Fruit fly (Drosophila melanogaster) whole organism, embryonic: ENCODE data around the gene Fas3.
A peak's percentile ranks its signal among the peaks of the same experiment; 100 is the strongest.

Experiments used
- Adf1 ChIP-seq: fragments of 200-800 bp; sonication (Bioruptor generic); IDR thresholded peaks from 2 replicates; pipeline ENCODE4 v1.3.6; 2022; ENCODE audit warnings: missing biosample characterization, missing genetic modification characterization
- Aef1 ChIP-seq: fragments of 200-800 bp; sonication (Bioruptor generic); IDR thresholded peaks from 3 replicates; pipeline ENCODE4 v1.3.6; 2022; ENCODE audit warnings: missing biosample characterization, missing genetic modification characterization
- Bdp1 ChIP-seq: fragments of 200-800 bp; sonication (Bioruptor generic); optimal IDR thresholded peaks from 3 replicates; lab custom pipeline; 2016; ENCODE audit warnings: missing biosample characterization, missing genetic modification characterization
- CG10431 ChIP-seq: fragments of 200-800 bp; sonication (Bioruptor generic); optimal IDR thresholded peaks from 3 replicates; lab custom pipeline; 2018; ENCODE audit warnings: missing biosample characterization, mild to moderate bottlenecking, missing genetic modification characterization
- CG10654 ChIP-seq: fragments of 200-800 bp; sonication (Bioruptor generic); optimal IDR thresholded peaks from 2 replicates; lab custom pipeline; 2016; ENCODE audit warnings: missing biosample characterization, missing genetic modification characterization
- CG12659 ChIP-seq: fragments of 200-800 bp; sonication (Bioruptor generic); optimal IDR thresholded peaks from 3 replicates; lab custom pipeline; 2017; ENCODE audit warnings: mild to moderate bottlenecking, missing biosample characterization, missing genetic modification reagents, missing genetic modification characterization
- CG12744 ChIP-seq: fragments of 200-800 bp; sonication (Bioruptor generic); optimal IDR thresholded peaks from 2 replicates; lab custom pipeline; 2016; ENCODE audit warnings: missing biosample characterization, missing genetic modification characterization
- CG13296 ChIP-seq: fragments of 200-800 bp; sonication (Bioruptor generic); optimal IDR thresholded peaks from 3 replicates; lab custom pipeline; 2018; ENCODE audit warnings: missing biosample characterization, mild to moderate bottlenecking, missing genetic modification characterization
- CG1529 ChIP-seq: fragments of 200-800 bp; sonication (Bioruptor generic); optimal IDR thresholded peaks from 3 replicates; lab custom pipeline; 2018; ENCODE audit warnings: missing biosample characterization, missing genetic modification characterization
- CG1602 ChIP-seq: fragments of 200-800 bp; sonication (Bioruptor generic); optimal IDR thresholded peaks from 3 replicates; lab custom pipeline; 2016; ENCODE audit warnings: missing biosample characterization, missing genetic modification characterization
- CG18764 ChIP-seq: fragments of 200-800 bp; sonication (Bioruptor generic); optimal IDR thresholded peaks from 3 replicates; lab custom pipeline; 2016; ENCODE audit warnings: missing biosample characterization, missing genetic modification characterization
- CG2199 ChIP-seq: fragments of 200-800 bp; sonication (Bioruptor generic); IDR thresholded peaks from 3 replicates; pipeline ENCODE4 v1.3.6; 2022; ENCODE audit warnings: missing biosample characterization, missing genetic modification characterization
- CG30431 ChIP-seq: fragments of 200-800 bp; sonication (Bioruptor generic); optimal IDR thresholded peaks from 2 replicates; lab custom pipeline; 2017; ENCODE audit warnings: missing biosample characterization, missing genetic modification characterization
- CG3838 ChIP-seq: fragments of 200-800 bp; sonication (Bioruptor generic); optimal IDR thresholded peaks from 3 replicates; lab custom pipeline; 2016; ENCODE audit warnings: missing biosample characterization, missing genetic modification characterization
- CG6813 ChIP-seq: fragments of 200-800 bp; sonication (Bioruptor generic); optimal IDR thresholded peaks from 2 replicates; lab custom pipeline; 2017; ENCODE audit warnings: missing biosample characterization, missing genetic modification characterization, mild to moderate bottlenecking, moderate library complexity, missing genetic modification reagents
- CG7372 ChIP-seq: fragments of 200-800 bp; sonication (Bioruptor generic); IDR thresholded peaks from 2 replicates; pipeline ENCODE4 v1.3.6; 2022; ENCODE audit warnings: missing biosample characterization, missing genetic modification characterization
- CG9797 ChIP-seq: fragments of 200-800 bp; sonication (Bioruptor generic); optimal IDR thresholded peaks from 3 replicates; lab custom pipeline; 2018; ENCODE audit warnings: missing biosample characterization, mild to moderate bottlenecking, missing genetic modification characterization
- D19A ChIP-seq: fragments of 200-800 bp; optimal IDR thresholded peaks from 3 replicates; lab custom pipeline; 2019; ENCODE audit warnings: missing biosample characterization, mild to moderate bottlenecking, missing genetic modification characterization, moderate library complexity
- Ets97D ChIP-seq: fragments of 200-800 bp; sonication (Bioruptor generic); optimal IDR thresholded peaks from 3 replicates; lab custom pipeline; 2016; ENCODE audit warnings: missing biosample characterization, missing genetic modification characterization
- HLH54F ChIP-seq: fragments of 200-800 bp; sonication (Bioruptor generic); optimal IDR thresholded peaks from 3 replicates; lab custom pipeline; 2016; ENCODE audit warnings: missing biosample characterization, missing genetic modification characterization
- Hr3 ChIP-seq: fragments of 200-800 bp; sonication (Bioruptor generic); optimal IDR thresholded peaks from 3 replicates; lab custom pipeline; 2016; ENCODE audit warnings: missing biosample characterization, missing genetic modification characterization
- Ptx1 ChIP-seq: fragments of 200-800 bp; sonication (Bioruptor generic); IDR thresholded peaks from 2 replicates; pipeline ENCODE4 v1.3.6; 2022; ENCODE audit warnings: missing biosample characterization, missing genetic modification characterization
- Sry-δ ChIP-seq: fragments of 200-800 bp; sonication (Bioruptor generic); optimal IDR thresholded peaks from 2 replicates; lab custom pipeline; 2016; ENCODE audit warnings: missing biosample characterization, missing genetic modification characterization
- al ChIP-seq: fragments of 200-800 bp; sonication (Bioruptor generic); IDR thresholded peaks from 2 replicates; pipeline ENCODE4 v1.3.6; 2022; ENCODE audit warnings: missing biosample characterization, missing genetic modification characterization
- chif ChIP-seq, 2 experiments: fragments of 200-800 bp; sonication (Bioruptor generic); optimal IDR thresholded peaks; 3 replicates each; lab custom pipeline; 2016; ENCODE audit warnings: missing biosample characterization in 2 of 2, missing genetic modification characterization in 2 of 2
- dmrt11E ChIP-seq: fragments of 200-800 bp; sonication (Bioruptor generic); optimal IDR thresholded peaks from 3 replicates; lab custom pipeline; 2018; ENCODE audit warnings: missing biosample characterization, mild to moderate bottlenecking, missing genetic modification characterization, moderate library complexity
- en ChIP-seq: fragments of 200-800 bp; sonication (Bioruptor generic); optimal IDR thresholded peaks from 2 replicates; lab custom pipeline; 2016; ENCODE audit warnings: missing biosample characterization, missing genetic modification characterization
- eve ChIP-seq, 2 experiments: fragments of >200 bp; optimal IDR thresholded peaks; 2 replicates each; lab custom pipeline; 2017; ENCODE audit warnings: missing biosample characterization in 2 of 2, missing genetic modification characterization in 2 of 2
- ewg ChIP-seq: fragments of 200-800 bp; sonication (Bioruptor generic); optimal IDR thresholded peaks from 3 replicates; lab custom pipeline; 2017; ENCODE audit warnings: mild to moderate bottlenecking, missing biosample characterization, missing genetic modification reagents, missing genetic modification characterization
- fd102C ChIP-seq: fragments of 200-800 bp; sonication (Bioruptor generic); optimal IDR thresholded peaks from 2 replicates; lab custom pipeline; 2018; ENCODE audit warnings: missing biosample characterization, mild to moderate bottlenecking, missing genetic modification characterization, moderate library complexity
- gem ChIP-seq: fragments of 200-800 bp; sonication (Bioruptor generic); optimal IDR thresholded peaks from 2 replicates; lab custom pipeline; 2019; ENCODE audit warnings: missing biosample characterization, mild to moderate bottlenecking, missing genetic modification characterization, moderate library complexity
- hb ChIP-seq: fragments of 200-800 bp; sonication (Bioruptor generic); IDR thresholded peaks from 3 replicates; pipeline ENCODE4 v1.3.6; 2022; ENCODE audit warnings: missing biosample characterization, missing genetic modification characterization; ENCODE audit not compliant: partially characterized antibody
- kni ChIP-seq: fragments of 200-800 bp; sonication (Bioruptor generic); optimal IDR thresholded peaks from 3 replicates; lab custom pipeline; 2017; ENCODE audit warnings: mild to moderate bottlenecking, missing biosample characterization, missing genetic modification reagents, missing genetic modification characterization
- lab ChIP-seq: fragments of 200-800 bp; sonication (Bioruptor generic); optimal IDR thresholded peaks from 3 replicates; lab custom pipeline; 2017; ENCODE audit warnings: missing biosample characterization, missing genetic modification characterization, mild to moderate bottlenecking, moderate library complexity, missing genetic modification reagents
- mld ChIP-seq: fragments of 200-800 bp; sonication (Bioruptor generic); IDR thresholded peaks from 3 replicates; pipeline ENCODE4 v1.3.6; 2022; ENCODE audit warnings: missing biosample characterization, missing genetic modification characterization; ENCODE audit not compliant: partially characterized antibody
- nom ChIP-seq: fragments of 200-800 bp; sonication (Bioruptor generic); optimal IDR thresholded peaks from 2 replicates; lab custom pipeline; 2017; ENCODE audit warnings: missing biosample characterization, missing genetic modification characterization, mild to moderate bottlenecking, moderate library complexity, missing genetic modification reagents
- phol ChIP-seq: fragments of 200-800 bp; sonication (Bioruptor generic); optimal IDR thresholded peaks from 3 replicates; lab custom pipeline; 2018; ENCODE audit warnings: missing biosample characterization, mild to moderate bottlenecking, missing genetic modification characterization, moderate library complexity
- sc ChIP-seq, 3 experiments: fragments of >200 bp in 2 of 3; fragments of 200-800 bp in 1 of 3; sonication (Bioruptor generic) in 1 of 3; optimal IDR thresholded peaks; 2 replicates in 2 of 3; 3 replicates in 1 of 3; lab custom pipeline; 2017; ENCODE audit warnings: mild to moderate bottlenecking in 1 of 3, missing biosample characterization in 1 of 3, missing genetic modification characterization in 1 of 3, missing genetic modification reagents in 1 of 3
- sd ChIP-seq: fragments of 200-800 bp; sonication (Bioruptor generic); optimal IDR thresholded peaks from 3 replicates; lab custom pipeline; 2018; ENCODE audit warnings: missing biosample characterization, mild to moderate bottlenecking, missing genetic modification characterization, moderate library complexity
- sens ChIP-seq: fragments of 200-800 bp; sonication (Bioruptor generic); peaks from one replicate; lab custom pipeline; 2016; ENCODE audit warnings: missing biosample characterization, missing genetic modification characterization
- sens-2 ChIP-seq: fragments of 200-800 bp; sonication (Bioruptor generic); IDR thresholded peaks from 2 replicates; pipeline ENCODE4 v1.3.6; 2022; ENCODE audit warnings: missing biosample characterization, missing genetic modification characterization
- sim ChIP-seq: fragments of 200-800 bp; sonication (Bioruptor generic); IDR thresholded peaks from 2 replicates; pipeline ENCODE4 v1.3.6; 2022; ENCODE audit warnings: missing biosample characterization, missing genetic modification characterization
- slbo ChIP-seq: fragments of 200-800 bp; sonication (Bioruptor generic); IDR thresholded peaks from 2 replicates; pipeline ENCODE4 v1.3.6; 2022; ENCODE audit warnings: missing biosample characterization, missing genetic modification characterization
- sna ChIP-seq: fragments of 200-800 bp; sonication (Bioruptor generic); IDR thresholded peaks from 2 replicates; pipeline ENCODE4 v1.3.6; 2022; ENCODE audit warnings: missing biosample characterization, missing genetic modification characterization; ENCODE audit not compliant: partially characterized antibody
- stwl ChIP-seq: fragments of 200-800 bp; sonication (Bioruptor generic); optimal IDR thresholded peaks from 3 replicates; lab custom pipeline; 2018; ENCODE audit warnings: missing biosample characterization, mild to moderate bottlenecking, missing genetic modification characterization, moderate library complexity
- vvl ChIP-seq: fragments of 200-800 bp; sonication (Bioruptor generic); IDR thresholded peaks from 2 replicates; pipeline ENCODE4 v1.3.6; 2022; ENCODE audit warnings: missing biosample characterization, missing genetic modification characterization

Fas3 gene

DNA sequence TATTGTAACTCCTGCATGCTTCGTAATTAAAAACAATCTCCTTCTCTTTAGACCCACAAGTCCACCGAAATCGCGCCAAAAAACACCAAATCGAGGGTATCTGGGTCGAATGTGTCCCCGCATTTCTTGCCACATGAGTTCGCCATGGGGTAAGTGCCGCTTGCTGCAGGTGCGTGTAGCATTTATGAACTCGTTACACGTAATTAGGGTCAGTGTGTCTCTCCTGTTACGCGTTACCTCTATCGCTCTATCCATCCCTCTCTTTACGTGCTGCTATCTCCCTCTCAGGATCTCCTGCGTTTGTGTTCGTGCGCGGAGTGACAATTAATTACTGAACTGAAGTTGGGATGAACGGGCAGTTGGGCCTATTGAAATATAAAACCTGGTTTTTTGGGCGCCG, 17.1 kb upstream of the Fas3 start (continued):
- TF ChIP-seq mld (GFP tag; lab: Robert Waterston, UW) (no peak), sc (optimal IDR thresholded peaks at IDR 0.05; lab: Kevin White, UChicago) (no peak), sc (GFP tag; optimal IDR thresholded peaks at IDR 0.05; lab: Kevin White, UChicago) (no peak), Bdp1 (no peak), Hr3 (GFP tag; lab: Kevin White, UChicago) (no peak), CG18764 (GFP tag; lab: Kevin White, UChicago) (no peak), sens (GFP tag; lab: Kevin White, UChicago) (peak; percentile 49), CG13296 (GFP tag; lab: Kevin White, UChicago) (no peak), Ets97D (no peak)

DNA sequence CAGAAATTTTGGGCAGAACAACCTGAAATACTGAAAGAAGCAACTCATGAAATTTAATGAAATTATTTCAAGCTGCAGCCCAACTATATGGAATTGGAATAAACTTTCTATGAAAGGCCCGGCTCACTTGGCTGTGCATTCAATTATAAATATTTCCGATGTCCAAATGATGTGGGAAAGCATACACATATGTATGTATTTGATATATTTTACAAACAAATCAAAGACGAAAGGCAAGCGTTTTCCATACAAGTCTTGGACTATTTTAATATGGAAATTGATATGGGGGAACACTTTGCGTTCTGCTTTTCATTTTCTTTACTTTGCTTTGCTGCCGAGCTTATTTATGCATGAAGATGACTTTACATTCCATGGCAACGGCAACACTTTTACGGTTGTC, 15.4 kb upstream of the Fas3 start:
- TF ChIP-seq CG30431 (GFP tag; lab: Kevin White, UChicago), result no peak
- TF ChIP-seq eve (GFP tag; optimal IDR thresholded peaks at IDR 0.05; lab: Kevin White, UChicago), result peak in 1 of 2 experiments; percentile 14
- peak; percentile 55 for TF ChIP-seq kni (GFP tag; lab: Kevin White, UChicago)
- no peak for TF ChIP-seq CG1602 (GFP tag; lab: Kevin White, UChicago)
- peak; percentile 47 for TF ChIP-seq sd (tag; lab: Kevin White, UChicago)
- TF ChIP-seq Sry-δ (GFP tag; lab: Kevin White, UChicago), result no peak
- TF ChIP-seq lab (GFP tag; lab: Kevin White, UChicago), result no peak
- peak; percentile 87 for TF ChIP-seq CG2199
- 0 out of 2 replicates have a peak, but pooled peaks have one; percentile 25 for TF ChIP-seq sna (GFP tag; lab: Robert Waterston, UW)
- TF ChIP-seq Ptx1 (GFP tag; lab: Robert Waterston, UW), result no peak
- TF ChIP-seq sens (GFP tag; lab: Kevin White, UChicago), result peak; percentile 4
- no peak for TF ChIP-seq dmrt11E (tag; lab: Kevin White, UChicago)
- no peak for TF ChIP-seq CG7372 (GFP tag; lab: Robert Waterston, UW)
- peak; percentile 49; the same call in 1 of the 2 replicates for TF ChIP-seq vvl (GFP tag; lab: Robert Waterston, UW)
- TF ChIP-seq, all 482 proteins: peak for 7

DNA sequence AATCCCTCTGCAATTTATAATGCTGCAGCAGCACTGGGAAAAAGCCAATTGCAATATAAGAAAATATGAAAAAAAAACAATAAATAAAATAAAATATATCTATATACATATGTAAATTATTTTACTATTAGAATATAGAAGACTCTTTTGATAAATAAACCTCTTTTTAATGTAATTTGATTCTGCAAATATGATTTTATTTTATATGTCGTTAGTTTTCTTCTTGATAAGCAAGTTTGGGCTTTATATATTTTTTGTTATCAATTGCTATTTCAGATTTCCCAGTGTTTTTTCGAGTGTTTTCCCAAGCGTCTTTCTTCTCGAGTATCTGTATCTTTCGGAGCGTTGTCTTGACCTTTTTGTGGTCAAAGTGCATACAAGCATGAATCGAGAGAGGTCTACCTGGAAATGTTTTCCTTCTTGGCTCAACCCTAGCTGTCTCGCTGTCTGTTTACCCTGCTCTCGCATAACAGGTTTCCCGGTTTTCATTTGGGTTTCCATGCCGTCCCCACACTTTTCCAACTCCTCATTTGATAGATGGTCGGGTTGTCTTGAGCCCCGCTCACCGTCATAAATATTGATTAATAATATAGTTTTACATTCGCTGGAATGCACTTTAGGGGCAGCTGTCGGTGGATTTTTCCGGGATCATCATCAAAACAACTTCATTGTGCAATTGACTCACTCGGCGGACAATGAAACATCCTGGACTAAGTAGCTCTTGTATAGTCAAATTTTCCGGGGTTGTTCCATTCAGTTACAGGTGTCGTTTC, 14.7 kb upstream of the Fas3 start:
- peak; percentile 42 for TF ChIP-seq stwl (tag; lab: Kevin White, UChicago)
- TF ChIP-seq HLH54F (GFP tag; lab: Kevin White, UChicago), result no peak
- no peak for TF ChIP-seq Adf1 (GFP tag; lab: Robert Waterston, UW)
- TF ChIP-seq CG10431 (GFP tag; lab: Kevin White, UChicago), result peak; percentile 18
- no peak for TF ChIP-seq Aef1 (GFP tag; lab: Robert Waterston, UW)
- peak in 1 of 2 experiments; percentile 3 for TF ChIP-seq chif (GFP tag; optimal IDR thresholded peaks at IDR 0.05; lab: Kevin White, UChicago)
- no peak for TF ChIP-seq CG3838 (GFP tag; lab: Kevin White, UChicago)
- TF ChIP-seq CG6813 (GFP tag; lab: Kevin White, UChicago), result peak; percentile 43
- peak; percentile 30 for TF ChIP-seq CG1529
- TF ChIP-seq en (GFP tag; lab: Kevin White, UChicago), result no peak
- TF ChIP-seq fd102C (GFP tag; lab: Kevin White, UChicago), result no peak
- TF ChIP-seq gem, result peak; percentile 92
- no peak for TF ChIP-seq sim
- peak; percentile 89 for TF ChIP-seq phol (tag; lab: Kevin White, UChicago)
- peak; percentile 33 for TF ChIP-seq ewg (GFP tag; lab: Kevin White, UChicago)
- peak; percentile 51 for TF ChIP-seq D19A (tag; lab: Kevin White, UChicago)
- peak; percentile 36 for TF ChIP-seq CG12659 (GFP tag; lab: Kevin White, UChicago)
- no peak for TF ChIP-seq nom (GFP tag; lab: Kevin White, UChicago)
- no peak for TF ChIP-seq CG9797
- TF ChIP-seq CG12744 (GFP tag; lab: Kevin White, UChicago), result no peak
- TF ChIP-seq slbo (GFP tag; lab: Robert Waterston, UW), result no peak
- no peak for TF ChIP-seq sens-2
- TF ChIP-seq hb (GFP tag; lab: Robert Waterston, UW), result no peak
- TF ChIP-seq al (GFP tag; lab: Robert Waterston, UW), result no peak
- TF ChIP-seq CG10654 (GFP tag; lab: Kevin White, UChicago), result peak; percentile 28
